Worm (Caenorhabditis elegans) whole organism, L3 larva: ENCODE measurements around the gene ugt-52.

ENCODE experiments used
- ceh-9 ChIP-seq: sonication (generic microtip); optimal IDR thresholded peaks from 2 replicates; lab custom pipeline; 2018; ENCODE audit warnings: missing biosample characterization, missing genetic modification characterization
- egl-27 ChIP-seq: sonication (generic microtip); optimal IDR thresholded peaks from 4 replicates; lab custom pipeline; 2017; ENCODE audit warnings: missing biosample characterization, missing genetic modification reagents, missing genetic modification characterization
- egl-5 ChIP-seq: fragments of 150-350 bp; optimal IDR thresholded peaks from 2 replicates; lab custom pipeline; 2017; ENCODE audit warnings: missing biosample characterization, missing genetic modification reagents, missing genetic modification characterization, inconsistent platforms
- fkh-2 ChIP-seq: fragments of 150-350 bp; optimal IDR thresholded peaks from 2 replicates; lab custom pipeline; 2014; ENCODE audit warnings: missing biosample characterization, missing genetic modification reagents, missing genetic modification characterization
- hmg-11 ChIP-seq: sonication (generic microtip); optimal IDR thresholded peaks from 2 replicates; lab custom pipeline; 2016; ENCODE audit warnings: missing genetic modification characterization, missing compliant biosample characterization
- lin-15B ChIP-seq: fragments of 150-350 bp; optimal IDR thresholded peaks from 2 replicates; lab custom pipeline; 2014; ENCODE audit warnings: missing biosample characterization, missing genetic modification characterization
- lin-39 ChIP-seq: fragments of 150-350 bp; optimal IDR thresholded peaks from 2 replicates; lab custom pipeline; 2018; ENCODE audit warnings: missing biosample characterization, missing genetic modification reagents, missing genetic modification characterization
- mdl-1 ChIP-seq: fragments of 150-350 bp; optimal IDR thresholded peaks from 2 replicates; lab custom pipeline; 2014; ENCODE audit warnings: missing biosample characterization, missing genetic modification characterization
- nfya-1 ChIP-seq: sonication (generic microtip); optimal IDR thresholded peaks from 2 replicates; lab custom pipeline; 2017; ENCODE audit warnings: missing genetic modification characterization, mild to moderate bottlenecking, missing compliant biosample characterization, antibody characterized with exemption, moderate library complexity; ENCODE audit not compliant: insufficient read depth
- nhr-237 ChIP-seq: fragments of 150-350 bp; optimal IDR thresholded peaks from 2 replicates; lab custom pipeline; 2014; ENCODE audit warnings: missing biosample characterization, missing genetic modification characterization
- nhr-28 ChIP-seq: fragments of 150-350 bp; optimal IDR thresholded peaks from 2 replicates; lab custom pipeline; 2014; ENCODE audit warnings: missing biosample characterization, missing genetic modification characterization
- skn-1 ChIP-seq: fragments of 150-350 bp; optimal IDR thresholded peaks from 2 replicates; lab custom pipeline; 2014; ENCODE audit warnings: missing biosample characterization, missing genetic modification characterization
- snpc-4 ChIP-seq: fragments of 150-350 bp; optimal IDR thresholded peaks from 2 replicates; lab custom pipeline; 2014; ENCODE audit warnings: missing biosample characterization, missing genetic modification characterization
- unc-62 ChIP-seq: fragments of 150-350 bp; sonication (generic microtip); optimal IDR thresholded peaks from 4 replicates; lab custom pipeline; 2014; ENCODE audit warnings: missing biosample characterization, missing genetic modification reagents, missing genetic modification characterization

DNA sequence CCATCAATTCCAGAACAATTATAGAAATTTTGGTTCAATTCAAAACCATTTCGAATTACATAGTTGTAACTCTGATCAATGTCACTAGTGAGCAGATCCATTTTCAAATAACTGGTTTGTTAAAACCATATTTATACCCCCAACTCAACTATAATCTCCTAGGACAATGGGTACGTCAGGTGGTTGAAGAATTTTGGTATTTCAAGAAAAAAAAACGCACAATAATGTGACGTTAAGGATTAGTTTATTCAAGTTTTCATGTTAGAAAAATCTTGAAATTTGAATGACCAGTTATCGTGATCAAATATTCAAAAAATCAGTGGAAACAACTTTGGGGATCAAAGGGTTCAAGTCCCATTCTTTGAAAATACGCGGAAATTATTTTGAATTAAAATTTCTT lies 47.6 kb upstream of the ugt-52 start, which contains the start of gene srt-24:
- TF ChIP-seq nfya-1 (no peak), lin-39 (tag; lab: Kevin White, UChicago) (no peak), snpc-4 (tag; lab: Kevin White, UChicago) (no peak), ceh-9 (no peak), egl-27 (tag; lab: Kevin White, UChicago) (no peak), egl-5 (tag; lab: Kevin White, UChicago) (no peak), hmg-11 (no peak), skn-1 (tag; lab: Kevin White, UChicago) (no peak), nhr-237 (no peak), fkh-2 (tag; lab: Kevin White, UChicago) (no peak), mdl-1 (tag; lab: Kevin White, UChicago) (no peak), unc-62 (GFP tag; lab: Kevin White, UChicago) (no peak), lin-15B (tag; lab: Kevin White, UChicago) (no peak), nhr-28 (tag; lab: Kevin White, UChicago) (no peak)
